Worm (Caenorhabditis elegans) whole organism, L3 larva: Measurements from ENCODE around the gene fshr-1.
A peak's percentile ranks its signal among the peaks of the same experiment; 100 is the strongest.

ENCODE experiments used
- R02D3.7 ChIP-seq: fragments of 150-350 bp; optimal IDR thresholded peaks from 2 replicates; lab custom pipeline; 2014; ENCODE audit warnings: missing biosample characterization, missing genetic modification characterization
- ZK546.5 ChIP-seq: sonication (generic microtip); optimal IDR thresholded peaks from 2 replicates; lab custom pipeline; 2017; ENCODE audit warnings: missing biosample characterization, missing genetic modification characterization
- ceh-16 ChIP-seq: sonication (generic microtip); optimal IDR thresholded peaks from 2 replicates; lab custom pipeline; 2017; ENCODE audit warnings: missing biosample characterization, missing genetic modification characterization
- ceh-28 ChIP-seq: fragments of 150-350 bp; optimal IDR thresholded peaks from 2 replicates; lab custom pipeline; 2014; ENCODE audit warnings: missing biosample characterization, missing genetic modification reagents, missing genetic modification characterization
- ceh-82 ChIP-seq: fragments of 150-350 bp; optimal IDR thresholded peaks from 2 replicates; lab custom pipeline; 2014; ENCODE audit warnings: missing biosample characterization, missing genetic modification characterization
- ceh-9 ChIP-seq: sonication (generic microtip); optimal IDR thresholded peaks from 2 replicates; lab custom pipeline; 2018; ENCODE audit warnings: missing biosample characterization, missing genetic modification characterization
- egl-27 ChIP-seq: sonication (generic microtip); optimal IDR thresholded peaks from 4 replicates; lab custom pipeline; 2017; ENCODE audit warnings: missing biosample characterization, missing genetic modification reagents, missing genetic modification characterization
- elt-1 ChIP-seq: fragments of 150-350 bp; optimal IDR thresholded peaks from 2 replicates; lab custom pipeline; 2014; ENCODE audit warnings: missing biosample characterization, missing genetic modification characterization
- elt-2 ChIP-seq: sonication (generic microtip); optimal IDR thresholded peaks from 2 replicates; lab custom pipeline; 2016; ENCODE audit warnings: missing genetic modification reagents, mild to moderate bottlenecking, missing genetic modification characterization, missing compliant biosample characterization
- elt-3 ChIP-seq, 3 experiments: fragments of 150-350 bp in 1 of 3; sonication (generic microtip) in 2 of 3; optimal IDR thresholded peaks; 2 replicates in 2 of 3; 4 replicates in 1 of 3; lab custom pipeline; 2014 to 2017; ENCODE audit warnings: missing biosample characterization in 3 of 3, missing genetic modification characterization in 3 of 3
- fkh-10 ChIP-seq: sonication (generic microtip); optimal IDR thresholded peaks from 2 replicates; lab custom pipeline; 2017; ENCODE audit warnings: missing biosample characterization, missing genetic modification reagents, missing genetic modification characterization
- hmg-11 ChIP-seq: sonication (generic microtip); optimal IDR thresholded peaks from 2 replicates; lab custom pipeline; 2016; ENCODE audit warnings: missing genetic modification characterization, missing compliant biosample characterization
- jun-1 ChIP-seq: fragments of 150-350 bp; optimal IDR thresholded peaks from 2 replicates; lab custom pipeline; 2014; ENCODE audit warnings: missing biosample characterization, missing genetic modification reagents, missing genetic modification characterization
- lin-15B ChIP-seq: fragments of 150-350 bp; optimal IDR thresholded peaks from 2 replicates; lab custom pipeline; 2014; ENCODE audit warnings: missing biosample characterization, missing genetic modification characterization
- lin-39 ChIP-seq: fragments of 150-350 bp; optimal IDR thresholded peaks from 2 replicates; lab custom pipeline; 2018; ENCODE audit warnings: missing biosample characterization, missing genetic modification reagents, missing genetic modification characterization
- lsy-12 ChIP-seq: sonication (generic microtip); optimal IDR thresholded peaks from 2 replicates; lab custom pipeline; 2016; ENCODE audit warnings: mild to moderate bottlenecking, missing genetic modification characterization, missing compliant biosample characterization
- mdl-1 ChIP-seq: fragments of 150-350 bp; optimal IDR thresholded peaks from 2 replicates; lab custom pipeline; 2014; ENCODE audit warnings: missing biosample characterization, missing genetic modification characterization
- mml-1 ChIP-seq: fragments of 150-350 bp; sonication (generic microtip); optimal IDR thresholded peaks from 3 replicates; lab custom pipeline; 2014; ENCODE audit warnings: missing biosample characterization, missing genetic modification characterization
- nfya-1 ChIP-seq: sonication (generic microtip); optimal IDR thresholded peaks from 2 replicates; lab custom pipeline; 2017; ENCODE audit warnings: missing genetic modification characterization, mild to moderate bottlenecking, missing compliant biosample characterization, antibody characterized with exemption, moderate library complexity; ENCODE audit not compliant: insufficient read depth
- nhr-11 ChIP-seq: fragments of 150-350 bp; optimal IDR thresholded peaks from 2 replicates; lab custom pipeline; 2014; ENCODE audit warnings: missing biosample characterization, missing genetic modification characterization
- nhr-23 ChIP-seq: fragments of 150-350 bp; optimal IDR thresholded peaks from 2 replicates; lab custom pipeline; 2014; ENCODE audit warnings: missing biosample characterization, missing genetic modification reagents, missing genetic modification characterization
- nhr-25 ChIP-seq: sonication (generic microtip); optimal IDR thresholded peaks from 2 replicates; lab custom pipeline; 2017; ENCODE audit warnings: missing biosample characterization, missing genetic modification characterization
- nhr-28 ChIP-seq: fragments of 150-350 bp; optimal IDR thresholded peaks from 2 replicates; lab custom pipeline; 2014; ENCODE audit warnings: missing biosample characterization, missing genetic modification characterization
- nhr-43 ChIP-seq: sonication (generic microtip); optimal IDR thresholded peaks from 2 replicates; lab custom pipeline; 2016; ENCODE audit warnings: mild to moderate bottlenecking, missing genetic modification characterization, missing compliant biosample characterization; ENCODE audit not compliant: poor library complexity, severe bottlenecking
- nhr-67 ChIP-seq: fragments of 150-350 bp; optimal IDR thresholded peaks from 2 replicates; lab custom pipeline; 2014; ENCODE audit warnings: missing biosample characterization, missing genetic modification characterization
- nhr-76 ChIP-seq: fragments of 150-350 bp; sonication (generic microtip); optimal IDR thresholded peaks from 5 replicates; lab custom pipeline; 2014; ENCODE audit warnings: missing biosample characterization, missing genetic modification characterization
- nhr-77 ChIP-seq: fragments of 150-350 bp; optimal IDR thresholded peaks from 2 replicates; lab custom pipeline; 2014; ENCODE audit warnings: missing biosample characterization, missing genetic modification characterization
- pha-4 ChIP-seq: fragments of 150-350 bp; optimal IDR thresholded peaks from 2 replicates; lab custom pipeline; 2014; ENCODE audit warnings: missing biosample characterization, missing genetic modification reagents, missing genetic modification characterization
- pqm-1 ChIP-seq: fragments of 150-350 bp; optimal IDR thresholded peaks from 2 replicates; lab custom pipeline; 2017; ENCODE audit warnings: missing biosample characterization, missing genetic modification characterization, inconsistent platforms
- sea-2 ChIP-seq: fragments of 150-350 bp; sonication (generic microtip); optimal IDR thresholded peaks from 4 replicates; lab custom pipeline; 2014; ENCODE audit warnings: missing biosample characterization, missing genetic modification reagents, missing genetic modification characterization
- skn-1 ChIP-seq: fragments of 150-350 bp; optimal IDR thresholded peaks from 2 replicates; lab custom pipeline; 2014; ENCODE audit warnings: missing biosample characterization, missing genetic modification characterization
- snpc-4 ChIP-seq: fragments of 150-350 bp; optimal IDR thresholded peaks from 2 replicates; lab custom pipeline; 2014; ENCODE audit warnings: missing biosample characterization, missing genetic modification characterization
- tbx-2 ChIP-seq: sonication (generic microtip); optimal IDR thresholded peaks from 2 replicates; lab custom pipeline; 2016; ENCODE audit warnings: mild to moderate bottlenecking, missing genetic modification characterization, missing compliant biosample characterization
- unc-62 ChIP-seq: fragments of 150-350 bp; sonication (generic microtip); optimal IDR thresholded peaks from 4 replicates; lab custom pipeline; 2014; ENCODE audit warnings: missing biosample characterization, missing genetic modification reagents, missing genetic modification characterization
- zag-1 ChIP-seq: fragments of 150-350 bp; optimal IDR thresholded peaks from 2 replicates; lab custom pipeline; 2014; ENCODE audit warnings: missing biosample characterization, missing genetic modification characterization
- ztf-4 ChIP-seq: fragments of 150-350 bp; optimal IDR thresholded peaks from 2 replicates; lab custom pipeline; 2014; ENCODE audit warnings: missing biosample characterization, missing genetic modification characterization

The fshr-1 gene

ce11 chrV:9924389-9924788 is 34.8 kb downstream of the fshr-1 start:
- TF ChIP-seq pqm-1 (tag; lab: Kevin White, UChicago) (peak; percentile 25), mdl-1 (tag; lab: Kevin White, UChicago) (no peak), fkh-10 (no peak), R02D3.7 (no peak), unc-62 (GFP tag; lab: Kevin White, UChicago) (no peak), nhr-23 (tag; lab: Kevin White, UChicago) (no peak), lin-39 (tag; lab: Kevin White, UChicago) (no peak), mml-1 (no peak), nhr-77 (tag; lab: Kevin White, UChicago) (no peak), hmg-11 (tag; lab: Kevin White, UChicago) (no peak), lsy-12 (no peak), ceh-16 (tag; lab: Kevin White, UChicago) (no peak), ZK546.5 (no peak), tbx-2 (tag; lab: Kevin White, UChicago) (no peak), nhr-67 (tag; lab: Kevin White, UChicago) (no peak), sea-2 (GFP tag; lab: Kevin White, UChicago) (no peak), elt-2 (peak; percentile 41), nhr-28 (tag; lab: Kevin White, UChicago) (no peak)

ce11 chrV:9925647-9926046 is 36.0 kb downstream of the fshr-1 start:
- TF ChIP-seq elt-2 (peak; percentile 97), jun-1 (tag; lab: Kevin White, UChicago) (peak; percentile 64), ceh-28 (tag; lab: Kevin White, UChicago) (no peak), ceh-82 (tag; lab: Kevin White, UChicago) (no peak), pqm-1 (tag; lab: Kevin White, UChicago) (peak; percentile 76), pha-4 (tag; lab: Kevin White, UChicago) (peak; percentile 4)

ce11 chrV:9926240-9926639 is 36.6 kb downstream of the fshr-1 start, which contains the start of gene C50H2.13:
Gene C50H2.13 (plus strand): TSS chrV:9926540.
- TF ChIP-seq mdl-1 (tag; lab: Kevin White, UChicago) (no peak), nhr-43 (tag; lab: Kevin White, UChicago) (no peak)

ce11 chrV:9927381-9927780 is 37.7 kb downstream of the fshr-1 start:
- no peak for TF ChIP-seq jun-1 (tag; lab: Kevin White, UChicago)

ce11 chrV:9927954-9928353 is 38.3 kb downstream of the fshr-1 start:
- TF ChIP-seq nhr-11 (tag; lab: Kevin White, UChicago): no peak
- TF ChIP-seq mml-1: no peak
- no peak for TF ChIP-seq R02D3.7
- no peak for TF ChIP-seq elt-3 (tag; optimal IDR thresholded peaks at IDR 0.05; lab: Kevin White, UChicago)
- TF ChIP-seq mdl-1 (tag; lab: Kevin White, UChicago): no peak
- TF ChIP-seq elt-2: peak; percentile 87
- peak; percentile 36 for TF ChIP-seq pha-4 (tag; lab: Kevin White, UChicago)
- TF ChIP-seq jun-1 (tag; lab: Kevin White, UChicago): peak; percentile 16
- TF ChIP-seq pqm-1 (tag; lab: Kevin White, UChicago): peak; percentile 63
- TF ChIP-seq ceh-82 (tag; lab: Kevin White, UChicago): no peak

ce11 chrV:9930612-9931065 is 41.0 kb downstream of the fshr-1 start, which contains the start of the genes rmh-2 and suds-3:
Gene rmh-2 (minus strand): TSS chrV:9930775.
Gene suds-3 (plus strand): TSS chrV:9931015.
- TF ChIP-seq ZK546.5 (no peak), nhr-25 (tag; lab: Kevin White, UChicago) (no peak), ceh-9 (no peak), unc-62 (GFP tag; lab: Kevin White, UChicago) (no peak), elt-2 (peak; percentile 18), tbx-2 (tag; lab: Kevin White, UChicago) (no peak), snpc-4 (no peak), zag-1 (tag; lab: Kevin White, UChicago) (no peak), ztf-4 (no peak), fkh-10 (no peak), egl-27 (tag; lab: Kevin White, UChicago) (no peak), jun-1 (tag; lab: Kevin White, UChicago) (no peak), pha-4 (tag; lab: Kevin White, UChicago) (peak; percentile 51), nfya-1 (peak; percentile 78), nhr-43 (tag; lab: Kevin White, UChicago) (no peak), nhr-76 (tag; lab: Kevin White, UChicago) (no peak), nhr-11 (tag; lab: Kevin White, UChicago) (no peak), elt-1 (tag; lab: Kevin White, UChicago) (no peak), lin-15B (tag; lab: Kevin White, UChicago) (peak; percentile 71), skn-1 (tag; lab: Kevin White, UChicago) (no peak), nhr-67 (tag; lab: Kevin White, UChicago) (no peak), R02D3.7 (peak; percentile 92), lin-39 (tag; lab: Kevin White, UChicago) (peak; percentile 1)
- TF ChIP-seq, all 47 proteins: peak for 6
